Fruit fly (Drosophila melanogaster) whole organism, embryonic: Measurements from ENCODE around the gene Pax.

Experiments used
- Adf1 ChIP-seq: fragments of 200-800 bp; sonication (Bioruptor generic); IDR thresholded peaks from 2 replicates; pipeline ENCODE4 v1.3.6; 2022; ENCODE audit warnings: missing biosample characterization, missing genetic modification characterization
- Antp ChIP-seq: fragments of 200-800 bp; sonication (Bioruptor generic); optimal IDR thresholded peaks from 3 replicates; lab custom pipeline; 2016; ENCODE audit warnings: missing biosample characterization, missing genetic modification characterization
- CG10147 ChIP-seq: fragments of 200-800 bp; sonication (Bioruptor generic); optimal IDR thresholded peaks from 2 replicates; lab custom pipeline; 2019; ENCODE audit warnings: missing biosample characterization, mild to moderate bottlenecking, missing genetic modification characterization, moderate library complexity
- CG10274 ChIP-seq: fragments of 200-800 bp; sonication (Bioruptor generic); optimal IDR thresholded peaks from 3 replicates; lab custom pipeline; 2017; ENCODE audit warnings: missing biosample characterization, mild to moderate bottlenecking, missing genetic modification characterization
- CG10565 ChIP-seq: fragments of 200-800 bp; sonication (Bioruptor generic); optimal IDR thresholded peaks from 3 replicates; lab custom pipeline; 2016; ENCODE audit warnings: missing biosample characterization, mild to moderate bottlenecking, missing genetic modification characterization
- CG11247 ChIP-seq: fragments of 200-800 bp; sonication (Bioruptor generic); IDR thresholded peaks from 2 replicates; pipeline ENCODE4 v1.3.6; 2022; ENCODE audit warnings: missing biosample characterization, missing genetic modification characterization
- CG11398 ChIP-seq: fragments of 200-800 bp; sonication (Bioruptor generic); optimal IDR thresholded peaks from 2 replicates; lab custom pipeline; 2016; ENCODE audit warnings: missing biosample characterization, missing genetic modification characterization
- CG11456 ChIP-seq: fragments of 200-800 bp; sonication (Bioruptor generic); IDR thresholded peaks from 3 replicates; pipeline ENCODE4 v1.3.6; 2022; ENCODE audit warnings: missing biosample characterization, missing genetic modification characterization
- CG11504 ChIP-seq: fragments of 200-800 bp; sonication (Bioruptor generic); optimal IDR thresholded peaks from 3 replicates; lab custom pipeline; 2019; ENCODE audit warnings: missing biosample characterization, mild to moderate bottlenecking, missing genetic modification characterization, moderate library complexity
- CG12299 ChIP-seq: fragments of 200-800 bp; sonication (Bioruptor generic); optimal IDR thresholded peaks from 2 replicates; lab custom pipeline; 2018; ENCODE audit warnings: missing biosample characterization, mild to moderate bottlenecking, missing genetic modification characterization
- CG13775 ChIP-seq: fragments of 200-800 bp; sonication (Bioruptor generic); optimal IDR thresholded peaks from 3 replicates; lab custom pipeline; 2017; ENCODE audit warnings: missing biosample characterization, mild to moderate bottlenecking, missing genetic modification characterization
- CG1529 ChIP-seq: fragments of 200-800 bp; sonication (Bioruptor generic); optimal IDR thresholded peaks from 3 replicates; lab custom pipeline; 2018; ENCODE audit warnings: missing biosample characterization, missing genetic modification characterization
- CG15696 ChIP-seq: fragments of 200-800 bp; sonication (Bioruptor generic); optimal IDR thresholded peaks from 2 replicates; lab custom pipeline; 2019; ENCODE audit warnings: missing biosample characterization, mild to moderate bottlenecking, missing genetic modification characterization, moderate library complexity
- CG16813 ChIP-seq: fragments of 200-800 bp; sonication (Bioruptor generic); IDR thresholded peaks from 3 replicates; pipeline ENCODE4 v1.3.6; 2022; ENCODE audit warnings: missing biosample characterization, missing genetic modification characterization; ENCODE audit not compliant: partially characterized antibody
- CG3065 ChIP-seq: fragments of 200-800 bp; sonication (Bioruptor generic); optimal IDR thresholded peaks from 2 replicates; lab custom pipeline; 2016; ENCODE audit warnings: missing biosample characterization, missing genetic modification characterization
- CG32532 ChIP-seq: fragments of 200-800 bp; sonication (Bioruptor generic); IDR thresholded peaks from 2 replicates; pipeline ENCODE4 v1.3.6; 2022; ENCODE audit warnings: missing biosample characterization, missing genetic modification characterization
- CG32767 ChIP-seq: fragments of 200-800 bp; sonication (Bioruptor generic); IDR thresholded peaks from 2 replicates; pipeline ENCODE4 v1.3.6; 2022; ENCODE audit warnings: missing biosample characterization, missing genetic modification characterization
- CG32772 ChIP-seq: fragments of 200-800 bp; sonication (Bioruptor generic); IDR thresholded peaks from 2 replicates; pipeline ENCODE4 v1.3.6; 2022; ENCODE audit warnings: missing biosample characterization, missing genetic modification characterization
- CG33557 ChIP-seq: fragments of 200-800 bp; sonication (Bioruptor generic); optimal IDR thresholded peaks from 2 replicates; lab custom pipeline; 2019; ENCODE audit warnings: missing biosample characterization, mild to moderate bottlenecking, missing genetic modification characterization, moderate library complexity
- CG3407 ChIP-seq: fragments of 200-800 bp; sonication (Bioruptor generic); optimal IDR thresholded peaks from 2 replicates; lab custom pipeline; 2018; ENCODE audit warnings: missing biosample characterization, mild to moderate bottlenecking, missing genetic modification characterization
- CG4282 ChIP-seq: fragments of 200-800 bp; sonication (Bioruptor generic); optimal IDR thresholded peaks from 2 replicates; lab custom pipeline; 2016; ENCODE audit warnings: missing biosample characterization, missing genetic modification characterization
- CG6854 ChIP-seq: fragments of 200-800 bp; sonication (Bioruptor generic); optimal IDR thresholded peaks from 3 replicates; lab custom pipeline; 2017; ENCODE audit warnings: missing biosample characterization, mild to moderate bottlenecking, missing genetic modification characterization
- CG8281 ChIP-seq: fragments of 200-800 bp; sonication (Bioruptor generic); optimal IDR thresholded peaks from 2 replicates; lab custom pipeline; 2018; ENCODE audit warnings: missing biosample characterization, mild to moderate bottlenecking, missing genetic modification characterization, moderate library complexity
- CG9797 ChIP-seq: fragments of 200-800 bp; sonication (Bioruptor generic); optimal IDR thresholded peaks from 3 replicates; lab custom pipeline; 2018; ENCODE audit warnings: missing biosample characterization, mild to moderate bottlenecking, missing genetic modification characterization
- CkIIα-i1 ChIP-seq: fragments of 200-800 bp; sonication (Bioruptor generic); IDR thresholded peaks from 2 replicates; pipeline ENCODE4 v1.3.6; 2022; ENCODE audit warnings: missing biosample characterization, missing genetic modification characterization
- ERR ChIP-seq: fragments of 200-800 bp; sonication (Bioruptor generic); optimal IDR thresholded peaks from 2 replicates; lab custom pipeline; 2016; ENCODE audit warnings: missing biosample characterization, missing genetic modification characterization
- GATAe ChIP-seq: fragments of 200-800 bp; sonication (Bioruptor generic); conservative IDR thresholded peaks from 2 replicates; pipeline ENCODE4 v1.3.6; 2022; ENCODE audit warnings: missing biosample characterization, missing genetic modification characterization
- H15 ChIP-seq: fragments of 200-800 bp; sonication (Bioruptor generic); IDR thresholded peaks from 3 replicates; pipeline ENCODE4 v1.3.6; 2022; ENCODE audit warnings: missing biosample characterization, missing genetic modification characterization
- Kr ChIP-seq: fragments of 200-800 bp; sonication (Bioruptor generic); optimal IDR thresholded peaks from 2 replicates; lab custom pipeline; 2017; ENCODE audit warnings: missing biosample characterization, mild to moderate bottlenecking, missing genetic modification characterization
- Mad ChIP-seq: fragments of 200-800 bp; sonication (Bioruptor generic); optimal IDR thresholded peaks from 2 replicates; lab custom pipeline; 2016; ENCODE audit warnings: missing biosample characterization, missing genetic modification characterization
- NK7.1 ChIP-seq: fragments of 200-800 bp; sonication (Bioruptor generic); optimal IDR thresholded peaks from 3 replicates; lab custom pipeline; 2016; ENCODE audit warnings: missing biosample characterization, missing genetic modification characterization
- Oli ChIP-seq: fragments of 200-800 bp; sonication (Bioruptor generic); optimal IDR thresholded peaks from 2 replicates; lab custom pipeline; 2018; ENCODE audit warnings: missing biosample characterization, mild to moderate bottlenecking, missing genetic modification characterization, moderate library complexity
- Side ChIP-seq: fragments of 200-800 bp; sonication (Bioruptor generic); optimal IDR thresholded peaks from 2 replicates; lab custom pipeline; 2016; ENCODE audit warnings: missing biosample characterization, missing genetic modification characterization
- Trl ChIP-seq, 3 experiments: fragments of >200 bp in 2 of 3; fragments of 200-800 bp in 1 of 3; sonication (Bioruptor generic) in 1 of 3; optimal IDR thresholded peaks; 2 replicates in 1 of 3; 3 replicates in 2 of 3; lab custom pipeline; 2016 to 2017; ENCODE audit warnings: missing biosample characterization in 1 of 3, missing genetic modification characterization in 1 of 3
- YL-1 ChIP-seq: fragments of 200-800 bp; sonication (Bioruptor generic); optimal IDR thresholded peaks from 3 replicates; lab custom pipeline; 2017; ENCODE audit warnings: missing biosample characterization, mild to moderate bottlenecking, missing genetic modification characterization
- caup ChIP-seq: fragments of 200-800 bp; sonication (Bioruptor generic); optimal IDR thresholded peaks from 3 replicates; lab custom pipeline; 2017; ENCODE audit warnings: missing biosample characterization, mild to moderate bottlenecking, missing genetic modification characterization, moderate library complexity; ENCODE audit not compliant: severe bottlenecking
- chn ChIP-seq: fragments of 200-800 bp; sonication (Bioruptor generic); optimal IDR thresholded peaks from 2 replicates; lab custom pipeline; 2016; ENCODE audit warnings: missing biosample characterization, missing genetic modification characterization
- dan ChIP-seq: fragments of 200-800 bp; sonication (Bioruptor generic); IDR thresholded peaks from 2 replicates; pipeline ENCODE4 v1.3.6; 2022; ENCODE audit warnings: missing biosample characterization, missing genetic modification characterization
- dimm ChIP-seq: fragments of 200-800 bp; sonication (Bioruptor generic); IDR thresholded peaks from 2 replicates; pipeline ENCODE4 v1.3.6; 2022; ENCODE audit warnings: missing biosample characterization, missing genetic modification characterization
- dpn ChIP-seq, 2 experiments: fragments of 200-800 bp; sonication (Bioruptor generic); optimal IDR thresholded peaks; 3 replicates each; lab custom pipeline; 2016; ENCODE audit warnings: missing biosample characterization in 2 of 2, missing genetic modification characterization in 2 of 2
- esg ChIP-seq: fragments of 200-800 bp; sonication (Bioruptor generic); conservative IDR thresholded peaks from 2 replicates; pipeline ENCODE4 v1.3.6; 2022; ENCODE audit warnings: missing biosample characterization, missing genetic modification characterization
- exex ChIP-seq: fragments of 200-800 bp; sonication (Bioruptor generic); optimal IDR thresholded peaks from 4 replicates; lab custom pipeline; 2018; ENCODE audit warnings: missing biosample characterization, mild to moderate bottlenecking, missing genetic modification characterization, moderate library complexity
- fru ChIP-seq: fragments of >200 bp; optimal IDR thresholded peaks from 2 replicates; lab custom pipeline; 2017
- gce ChIP-seq: fragments of 200-800 bp; sonication (Bioruptor generic); IDR thresholded peaks from 3 replicates; pipeline ENCODE4 v1.3.6; 2022; ENCODE audit warnings: missing biosample characterization, missing genetic modification characterization
- mirr ChIP-seq: fragments of 200-800 bp; sonication (Bioruptor generic); optimal IDR thresholded peaks from 3 replicates; lab custom pipeline; 2018; ENCODE audit warnings: missing biosample characterization, mild to moderate bottlenecking, missing genetic modification characterization
- nerfin-2 ChIP-seq: fragments of 200-800 bp; sonication (Bioruptor generic); IDR thresholded peaks from 2 replicates; pipeline ENCODE4 v1.3.6; 2022; ENCODE audit warnings: missing biosample characterization, missing genetic modification characterization; ENCODE audit not compliant: partially characterized antibody
- otp ChIP-seq: fragments of 200-800 bp; sonication (Bioruptor generic); IDR thresholded peaks from 3 replicates; pipeline ENCODE4, ENCODE4 v1.3.6; 2022; ENCODE audit warnings: missing biosample characterization, missing genetic modification characterization
- phol ChIP-seq: fragments of 200-800 bp; sonication (Bioruptor generic); optimal IDR thresholded peaks from 3 replicates; lab custom pipeline; 2018; ENCODE audit warnings: missing biosample characterization, mild to moderate bottlenecking, missing genetic modification characterization, moderate library complexity
- scrt ChIP-seq: fragments of 200-800 bp; sonication (Bioruptor generic); optimal IDR thresholded peaks from 2 replicates; lab custom pipeline; 2018; ENCODE audit warnings: missing biosample characterization, mild to moderate bottlenecking, missing genetic modification characterization, moderate library complexity
- toy ChIP-seq: fragments of 200-800 bp; sonication (Bioruptor generic); IDR thresholded peaks from 2 replicates; pipeline ENCODE4 v1.3.6; 2022; ENCODE audit warnings: missing biosample characterization, missing genetic modification characterization
- vfl ChIP-seq: fragments of 200-800 bp; sonication (Bioruptor generic); optimal IDR thresholded peaks from 2 replicates; lab custom pipeline; 2016; ENCODE audit warnings: missing biosample characterization, missing genetic modification characterization

The Pax gene

DNA sequence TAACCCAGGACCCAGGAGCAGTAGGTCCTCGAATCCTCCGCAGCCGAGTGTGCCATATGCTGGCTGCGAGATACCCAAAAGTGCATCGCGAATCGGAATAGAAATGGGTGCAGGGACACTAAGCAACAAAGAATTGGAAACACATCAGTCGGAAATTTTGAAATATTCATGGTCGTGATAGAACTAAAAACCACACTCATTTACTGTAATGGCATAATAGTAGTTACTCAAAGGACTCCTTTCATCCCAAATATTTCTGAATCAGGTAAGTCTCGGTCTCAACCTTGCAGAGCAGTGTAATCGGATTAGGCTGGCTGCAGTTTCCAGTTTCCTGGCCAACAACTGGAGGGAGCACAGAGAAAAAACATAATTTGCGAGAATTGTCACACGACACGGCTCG lies 50.3 kb downstream of the Pax start (continued):
- TF ChIP-seq CG11247 = no peak
- TF ChIP-seq mirr = no peak
- TF ChIP-seq dimm (GFP tag; lab: Robert Waterston, UW) = no peak
- TF ChIP-seq Side = peak; percentile 20
- TF ChIP-seq Kr = no peak
- TF ChIP-seq YL-1 = no peak
- TF ChIP-seq CG11456 (GFP tag; lab: Robert Waterston, UW) = 0 out of 3 replicates have a peak, but pooled peaks have one; percentile 12
- TF ChIP-seq toy = no peak
- TF ChIP-seq CG15696 (tag; lab: Kevin White, UChicago) = peak; percentile 69
- no peak for TF ChIP-seq exex (tag; lab: Kevin White, UChicago)
- TF ChIP-seq CG10565 (GFP tag; lab: Kevin White, UChicago) = no peak
- no peak for TF ChIP-seq CG32532 (GFP tag; lab: Robert Waterston, UW)
- TF ChIP-seq Trl (optimal IDR thresholded peaks at IDR 0.05; lab: Kevin White, UChicago) = no peak
- no peak for TF ChIP-seq Trl (GFP tag; optimal IDR thresholded peaks at IDR 0.05; lab: Kevin White, UChicago)
- TF ChIP-seq GATAe (GFP tag; lab: Robert Waterston, UW) = no peak
- TF ChIP-seq H15 (GFP tag; lab: Robert Waterston, UW) = peak; percentile 34; the same call in 1 of the 3 replicates
- TF ChIP-seq Oli (tag; lab: Kevin White, UChicago) = peak; percentile 11
- no peak for TF ChIP-seq Mad (GFP tag; lab: Kevin White, UChicago)
- TF ChIP-seq CG3407 = no peak
- TF ChIP-seq fru (lab: Kevin White, UChicago) = no peak
- no peak for TF ChIP-seq CG11398
- no peak for TF ChIP-seq CG6854 (GFP tag; lab: Kevin White, UChicago)
- TF ChIP-seq ERR (GFP tag; lab: Kevin White, UChicago) = no peak
- no peak for TF ChIP-seq chn (GFP tag; lab: Kevin White, UChicago)
- TF ChIP-seq Antp (GFP tag; lab: Kevin White, UChicago) = peak; percentile 18
- no peak for TF ChIP-seq CG4282 (GFP tag; lab: Kevin White, UChicago)
- no peak for TF ChIP-seq NK7.1
- TF ChIP-seq CG32772 (GFP tag; lab: Robert Waterston, UW) = peak; percentile 14; the same call in 1 of the 2 replicates
- no peak for TF ChIP-seq CG13775
- no peak for TF ChIP-seq esg (GFP tag; lab: Robert Waterston, UW)
- TF ChIP-seq CG1529 (GFP tag; lab: Kevin White, UChicago) = peak; percentile 14
- TF ChIP-seq caup (GFP tag; lab: Kevin White, UChicago) = no peak
- no peak for TF ChIP-seq vfl (GFP tag; lab: Kevin White, UChicago)
- no peak for TF ChIP-seq CG3065 (GFP tag; lab: Kevin White, UChicago)
- peak; percentile 64; the same call in 1 of the 3 replicates for TF ChIP-seq otp (GFP tag; lab: Robert Waterston, UW)
- 0 out of 2 replicates have a peak, but pooled peaks have one; percentile 6 for TF ChIP-seq dan (GFP tag; lab: Robert Waterston, UW)
- no peak for TF ChIP-seq CG12299 (tag; lab: Kevin White, UChicago)
- no peak for TF ChIP-seq gce (GFP tag; lab: Robert Waterston, UW)
- TF ChIP-seq CkIIα-i1 = no peak
- TF ChIP-seq CG16813 (GFP tag; lab: Robert Waterston, UW) = no peak
- no peak for TF ChIP-seq dpn (GFP tag; optimal IDR thresholded peaks at IDR 0.05; lab: Kevin White, UChicago)
- no peak for TF ChIP-seq CG10274 (GFP tag; lab: Kevin White, UChicago)
- TF ChIP-seq CG10147 (GFP tag; lab: Kevin White, UChicago) = no peak
- TF ChIP-seq CG11504 = peak; percentile 15
- TF ChIP-seq CG32767 (GFP tag; lab: Robert Waterston, UW) = no peak
- no peak for TF ChIP-seq CG9797 (GFP tag; lab: Kevin White, UChicago)
- no peak for TF ChIP-seq Adf1
- TF ChIP-seq CG33557 (GFP tag; lab: Kevin White, UChicago) = peak; percentile 43
- TF ChIP-seq nerfin-2 = no peak
- no peak for TF ChIP-seq CG8281 (tag; lab: Kevin White, UChicago)
- TF ChIP-seq phol (tag; lab: Kevin White, UChicago) = peak; percentile 56
- no peak for TF ChIP-seq scrt (GFP tag; lab: Kevin White, UChicago)
